Fruit fly (Drosophila melanogaster) whole organism, embryonic: Measurements from ENCODE around the gene Ppcs.

Experiments used
- Bgb ChIP-seq: fragments of 200-800 bp; sonication (Bioruptor generic); IDR thresholded peaks from 2 replicates; pipeline ENCODE4 v1.3.6; 2022; ENCODE audit warnings: missing biosample characterization, missing genetic modification characterization; ENCODE audit not compliant: partially characterized antibody
- CG10147 ChIP-seq: fragments of 200-800 bp; sonication (Bioruptor generic); optimal IDR thresholded peaks from 2 replicates; lab custom pipeline; 2019; ENCODE audit warnings: missing biosample characterization, mild to moderate bottlenecking, missing genetic modification characterization, moderate library complexity
- CG10209 ChIP-seq: fragments of 200-800 bp; sonication (Bioruptor generic); optimal IDR thresholded peaks from 3 replicates; lab custom pipeline; 2017; ENCODE audit warnings: missing biosample characterization, mild to moderate bottlenecking, missing genetic modification characterization, missing genetic modification reagents
- CG10267 ChIP-seq: fragments of 200-800 bp; sonication (Bioruptor generic); optimal IDR thresholded peaks from 2 replicates; lab custom pipeline; 2018; ENCODE audit warnings: missing biosample characterization, mild to moderate bottlenecking, missing genetic modification characterization, moderate library complexity
- CG10274 ChIP-seq: fragments of 200-800 bp; sonication (Bioruptor generic); optimal IDR thresholded peaks from 3 replicates; lab custom pipeline; 2017; ENCODE audit warnings: missing biosample characterization, mild to moderate bottlenecking, missing genetic modification characterization
- CG10654 ChIP-seq: fragments of 200-800 bp; sonication (Bioruptor generic); optimal IDR thresholded peaks from 2 replicates; lab custom pipeline; 2016; ENCODE audit warnings: missing biosample characterization, missing genetic modification characterization
- CG11085 ChIP-seq: fragments of 200-800 bp; sonication (Bioruptor generic); IDR thresholded peaks from 2 replicates; pipeline ENCODE4 v1.3.6; 2022; ENCODE audit warnings: missing biosample characterization, missing genetic modification characterization
- CG14667 ChIP-seq: fragments of 200-800 bp; sonication (Bioruptor generic); IDR thresholded peaks from 2 replicates; pipeline ENCODE4 v1.3.6; 2022; ENCODE audit warnings: missing biosample characterization, missing genetic modification characterization
- CG14710 ChIP-seq: fragments of 200-800 bp; sonication (Bioruptor generic); optimal IDR thresholded peaks from 3 replicates; lab custom pipeline; 2019; ENCODE audit warnings: missing biosample characterization, mild to moderate bottlenecking, missing genetic modification characterization, moderate library complexity
- CG15011 ChIP-seq: fragments of 200-800 bp; sonication (Bioruptor generic); optimal IDR thresholded peaks from 3 replicates; lab custom pipeline; 2018; ENCODE audit warnings: missing biosample characterization, mild to moderate bottlenecking, missing genetic modification characterization
- CG15696 ChIP-seq: fragments of 200-800 bp; sonication (Bioruptor generic); optimal IDR thresholded peaks from 2 replicates; lab custom pipeline; 2019; ENCODE audit warnings: missing biosample characterization, mild to moderate bottlenecking, missing genetic modification characterization, moderate library complexity
- CG1647 ChIP-seq: fragments of 200-800 bp; sonication (Bioruptor generic); optimal IDR thresholded peaks from 3 replicates; lab custom pipeline; 2016; ENCODE audit warnings: missing biosample characterization, missing genetic modification characterization
- CG17385 ChIP-seq: fragments of 200-800 bp; sonication (Bioruptor generic); optimal IDR thresholded peaks from 3 replicates; lab custom pipeline; 2018; ENCODE audit warnings: missing biosample characterization, mild to moderate bottlenecking, missing genetic modification characterization
- CG2120 ChIP-seq: fragments of 200-800 bp; sonication (Bioruptor generic); optimal IDR thresholded peaks from 3 replicates; lab custom pipeline; 2016; ENCODE audit warnings: missing biosample characterization, missing genetic modification characterization
- CG2202 ChIP-seq: fragments of 200-800 bp; sonication (Bioruptor generic); optimal IDR thresholded peaks from 2 replicates; lab custom pipeline; 2018; ENCODE audit warnings: missing biosample characterization, mild to moderate bottlenecking, missing genetic modification characterization
- CG34224 ChIP-seq: fragments of 200-800 bp; sonication (Bioruptor generic); IDR thresholded peaks from 3 replicates; pipeline ENCODE4 v1.3.6; 2022; ENCODE audit warnings: missing biosample characterization, missing genetic modification characterization; ENCODE audit not compliant: partially characterized antibody
- CG3838 ChIP-seq: fragments of 200-800 bp; sonication (Bioruptor generic); optimal IDR thresholded peaks from 3 replicates; lab custom pipeline; 2016; ENCODE audit warnings: missing biosample characterization, missing genetic modification characterization
- CG4424 ChIP-seq: fragments of 200-800 bp; sonication (Bioruptor generic); optimal IDR thresholded peaks from 3 replicates; lab custom pipeline; 2016; ENCODE audit warnings: missing biosample characterization, missing genetic modification characterization
- CG5953 ChIP-seq: fragments of 200-800 bp; sonication (Bioruptor generic); IDR thresholded peaks from 2 replicates; pipeline ENCODE4 v1.3.6; 2022; ENCODE audit warnings: missing biosample characterization, missing genetic modification characterization
- CG6272 ChIP-seq: fragments of 200-800 bp; sonication (Bioruptor generic); IDR thresholded peaks from 2 replicates; pipeline ENCODE4 v1.3.6; 2022; ENCODE audit warnings: missing biosample characterization, missing genetic modification characterization
- CG8944 ChIP-seq: fragments of 200-800 bp; sonication (Bioruptor generic); optimal IDR thresholded peaks from 3 replicates; lab custom pipeline; 2016; ENCODE audit warnings: missing biosample characterization, missing genetic modification characterization
- CG9932 ChIP-seq: fragments of 200-800 bp; sonication (Bioruptor generic); IDR thresholded peaks from 2 replicates; pipeline ENCODE4 v1.3.6; 2022; ENCODE audit warnings: missing biosample characterization, missing genetic modification characterization
- CrebB ChIP-seq: fragments of 200-800 bp; sonication (Bioruptor generic); optimal IDR thresholded peaks from 3 replicates; lab custom pipeline; 2018; ENCODE audit warnings: missing biosample characterization, mild to moderate bottlenecking, missing genetic modification characterization
- Dek ChIP-seq: fragments of 200-800 bp; sonication (Bioruptor generic); optimal IDR thresholded peaks from 3 replicates; lab custom pipeline; 2019; ENCODE audit warnings: missing biosample characterization, mild to moderate bottlenecking, missing genetic modification characterization, moderate library complexity
- Dll ChIP-seq: fragments of 200-800 bp; sonication (Bioruptor generic); IDR thresholded peaks from 4 replicates; pipeline ENCODE4 v1.3.6; 2022; ENCODE audit warnings: missing biosample characterization, missing genetic modification characterization; ENCODE audit not compliant: partially characterized antibody
- Drgx ChIP-seq: fragments of 200-800 bp; sonication (Bioruptor generic); IDR thresholded peaks from 2 replicates; pipeline ENCODE4 v1.3.6; 2022; ENCODE audit warnings: missing biosample characterization, missing genetic modification characterization
- HLH54F ChIP-seq: fragments of 200-800 bp; sonication (Bioruptor generic); optimal IDR thresholded peaks from 3 replicates; lab custom pipeline; 2016; ENCODE audit warnings: missing biosample characterization, missing genetic modification characterization
- Jarid2 ChIP-seq: fragments of 200-800 bp; sonication (Bioruptor generic); optimal IDR thresholded peaks from 3 replicates; lab custom pipeline; 2017; ENCODE audit warnings: mild to moderate bottlenecking, missing biosample characterization, missing genetic modification reagents, missing genetic modification characterization
- Max ChIP-seq: fragments of 200-800 bp; sonication (Bioruptor generic); optimal IDR thresholded peaks from 2 replicates; lab custom pipeline; 2016; ENCODE audit warnings: missing biosample characterization, mild to moderate bottlenecking, missing genetic modification characterization
- Mes4 ChIP-seq: fragments of 200-800 bp; sonication (Bioruptor generic); optimal IDR thresholded peaks from 2 replicates; lab custom pipeline; 2016; ENCODE audit warnings: missing biosample characterization, missing genetic modification characterization
- Nf-YA ChIP-seq: fragments of 200-800 bp; sonication (Bioruptor generic); IDR thresholded peaks from 2 replicates; pipeline ENCODE4 v1.3.6; 2022; ENCODE audit warnings: missing biosample characterization, missing genetic modification characterization
- Ssrp ChIP-seq: fragments of 200-800 bp; sonication (Bioruptor generic); optimal IDR thresholded peaks from 2 replicates; lab custom pipeline; 2018; ENCODE audit warnings: missing biosample characterization, mild to moderate bottlenecking, missing genetic modification characterization, moderate library complexity
- ara ChIP-seq: fragments of 200-800 bp; sonication (Bioruptor generic); IDR thresholded peaks from 2 replicates; pipeline ENCODE4 v1.3.6; 2022; ENCODE audit warnings: missing biosample characterization, missing genetic modification characterization
- chm ChIP-seq: fragments of 200-800 bp; sonication (Bioruptor generic); IDR thresholded peaks from 2 replicates; pipeline ENCODE4 v1.3.6; 2022; ENCODE audit warnings: missing biosample characterization, missing genetic modification characterization
- chn ChIP-seq: fragments of 200-800 bp; sonication (Bioruptor generic); optimal IDR thresholded peaks from 2 replicates; lab custom pipeline; 2016; ENCODE audit warnings: missing biosample characterization, missing genetic modification characterization
- danr ChIP-seq: fragments of 200-800 bp; sonication (Bioruptor generic); IDR thresholded peaks from 2 replicates; pipeline ENCODE4 v1.3.6; 2022; ENCODE audit warnings: missing biosample characterization, missing genetic modification characterization
- dati ChIP-seq: fragments of 200-800 bp; sonication (Bioruptor generic); IDR thresholded peaks from 2 replicates; pipeline ENCODE4 v1.3.6; 2022; ENCODE audit warnings: missing biosample characterization, missing genetic modification characterization
- dysf ChIP-seq: fragments of 200-800 bp; sonication (Bioruptor generic); IDR thresholded peaks from 3 replicates; pipeline ENCODE4 v1.3.6; 2022; ENCODE audit warnings: missing biosample characterization, missing genetic modification characterization
- eve ChIP-seq, 2 experiments: fragments of >200 bp; optimal IDR thresholded peaks; 2 replicates each; lab custom pipeline; 2017; ENCODE audit warnings: missing biosample characterization in 2 of 2, missing genetic modification characterization in 2 of 2
- gcm ChIP-seq: fragments of 200-800 bp; sonication (Bioruptor generic); optimal IDR thresholded peaks from 2 replicates; lab custom pipeline; 2019; ENCODE audit warnings: missing biosample characterization, mild to moderate bottlenecking, missing genetic modification characterization, moderate library complexity
- gt ChIP-seq: fragments of 200-800 bp; sonication (Bioruptor generic); IDR thresholded peaks from 2 replicates; pipeline ENCODE4 v1.3.6; 2022; ENCODE audit warnings: missing biosample characterization, missing genetic modification characterization
- jing ChIP-seq: fragments of 200-800 bp; sonication (Bioruptor generic); optimal IDR thresholded peaks from 2 replicates; lab custom pipeline; 2018; ENCODE audit warnings: missing biosample characterization, mild to moderate bottlenecking, missing genetic modification characterization
- jumu ChIP-seq: fragments of 200-800 bp; sonication (Bioruptor generic); optimal IDR thresholded peaks from 3 replicates; lab custom pipeline; 2016; ENCODE audit warnings: missing biosample characterization, missing genetic modification characterization
- lbe ChIP-seq: fragments of 200-800 bp; sonication (Bioruptor generic); optimal IDR thresholded peaks from 2 replicates; lab custom pipeline; 2016; ENCODE audit warnings: missing biosample characterization, mild to moderate bottlenecking, missing genetic modification characterization
- lilli ChIP-seq: fragments of 200-800 bp; sonication (Bioruptor generic); optimal IDR thresholded peaks from 3 replicates; lab custom pipeline; 2016; ENCODE audit warnings: missing biosample characterization, missing genetic modification characterization
- luna ChIP-seq: fragments of 200-800 bp; sonication (Bioruptor generic); optimal IDR thresholded peaks from 2 replicates; lab custom pipeline; 2016; ENCODE audit warnings: missing biosample characterization, missing genetic modification characterization
- mld ChIP-seq: fragments of 200-800 bp; sonication (Bioruptor generic); IDR thresholded peaks from 3 replicates; pipeline ENCODE4 v1.3.6; 2022; ENCODE audit warnings: missing biosample characterization, missing genetic modification characterization; ENCODE audit not compliant: partially characterized antibody
- pfk ChIP-seq: fragments of 200-800 bp; sonication (Bioruptor generic); optimal IDR thresholded peaks from 2 replicates; lab custom pipeline; 2018; ENCODE audit warnings: missing biosample characterization, mild to moderate bottlenecking, missing genetic modification characterization, moderate library complexity
- pzg ChIP-seq: fragments of 200-800 bp; sonication (Bioruptor generic); optimal IDR thresholded peaks from 3 replicates; lab custom pipeline; 2018; ENCODE audit warnings: missing biosample characterization, mild to moderate bottlenecking, missing genetic modification characterization, moderate library complexity
- sens ChIP-seq: fragments of 200-800 bp; sonication (Bioruptor generic); peaks from one replicate; lab custom pipeline; 2016; ENCODE audit warnings: missing biosample characterization, missing genetic modification characterization
- tx ChIP-seq: fragments of 200-800 bp; sonication (Bioruptor generic); optimal IDR thresholded peaks from 2 replicates; lab custom pipeline; 2016; ENCODE audit warnings: missing biosample characterization, missing genetic modification characterization

Ppcs gene

dm6 chr3R:19164873-19165456 lies 17.3 kb upstream of the Ppcs start (continued):
- TF ChIP-seq CG1647 (no peak), HLH54F (GFP tag; lab: Kevin White, UChicago) (peak; percentile 28), mld (GFP tag; lab: Robert Waterston, UW) (no peak), chm (no peak), pzg (GFP tag; lab: Kevin White, UChicago) (no peak), eve (GFP tag; optimal IDR thresholded peaks at IDR 0.05; lab: Kevin White, UChicago) (no peak), dati (no peak), Dek (tag; lab: Kevin White, UChicago) (no peak), gt (GFP tag; lab: Robert Waterston, UW) (0 out of 2 replicates have a peak, but pooled peaks have one; percentile 11), CG2202 (tag; lab: Kevin White, UChicago) (no peak), Bgb (GFP tag; lab: Robert Waterston, UW) (no peak), Mes4 (peak; percentile 15), CG4424 (GFP tag; lab: Kevin White, UChicago) (peak; percentile 59), CG3838 (no peak), CG8944 (GFP tag; lab: Kevin White, UChicago) (no peak), CG6272 (GFP tag; lab: Robert Waterston, UW) (no peak), dysf (GFP tag; lab: Robert Waterston, UW) (peak; percentile 52; the same call in 2 of the 3 replicates), Max (GFP tag; lab: Kevin White, UChicago) (no peak), luna (no peak), CG15011 (GFP tag; lab: Kevin White, UChicago) (no peak), CG17385 (GFP tag; lab: Kevin White, UChicago) (peak; percentile 29), Jarid2 (no peak), jumu (peak; percentile 7), Nf-YA (no peak), CG10209 (GFP tag; lab: Kevin White, UChicago) (peak; percentile 51), CG15696 (tag; lab: Kevin White, UChicago) (no peak), CG9932 (no peak), sens (GFP tag; lab: Kevin White, UChicago) (peak; percentile 91), CG34224 (GFP tag; lab: Robert Waterston, UW) (no peak), chn (no peak), CG2120 (GFP tag; lab: Kevin White, UChicago) (peak; percentile 33), pfk (GFP tag; lab: Kevin White, UChicago) (no peak), CrebB (tag; lab: Kevin White, UChicago) (no peak), CG10654 (GFP tag; lab: Kevin White, UChicago) (no peak), lilli (GFP tag; lab: Kevin White, UChicago) (peak; percentile 48), CG10147 (GFP tag; lab: Kevin White, UChicago) (no peak), CG14710 (tag; lab: Kevin White, UChicago) (peak; percentile 31), jing (GFP tag; lab: Kevin White, UChicago) (no peak), Drgx (GFP tag; lab: Robert Waterston, UW) (peak; percentile 43; the same call in 1 of the 2 replicates), ara (no peak), gcm (no peak), CG14667 (GFP tag; lab: Robert Waterston, UW) (no peak), CG10267 (peak; percentile 8), CG5953 (GFP tag; lab: Robert Waterston, UW) (peak; percentile 49; the same call in 1 of the 2 replicates), Dll (GFP tag; lab: Robert Waterston, UW) (no peak), CG10274 (GFP tag; lab: Kevin White, UChicago) (no peak), Ssrp (peak; percentile 33), CG11085 (GFP tag; lab: Robert Waterston, UW) (no peak), lbe (no peak), danr (GFP tag; lab: Robert Waterston, UW) (no peak), tx (GFP tag; lab: Kevin White, UChicago) (peak; percentile 12)
